Worm (Caenorhabditis elegans) whole organism, late embryonic: ENCODE results near the gene msrp-7.

Source experiments
- C38D4.7 ChIP-seq: fragments of 200-800 bp; sonication (Bioruptor generic); optimal IDR thresholded peaks from 2 replicates; lab custom pipeline; 2018; ENCODE audit warnings: mild to moderate bottlenecking, missing genetic modification characterization, moderate library complexity, missing compliant biosample characterization
- K09A11.1 ChIP-seq: sonication (generic microtip); optimal IDR thresholded peaks from 2 replicates; lab custom pipeline; 2017; ENCODE audit warnings: antibody characterized with exemption, mild to moderate bottlenecking, missing genetic modification characterization, missing compliant biosample characterization; ENCODE audit not compliant: insufficient read depth
- T23F11.4 ChIP-seq: fragments of 200-800 bp; sonication (Bioruptor generic); optimal IDR thresholded peaks from 2 replicates; lab custom pipeline; 2018; ENCODE audit warnings: mild to moderate bottlenecking, missing genetic modification characterization, missing compliant biosample characterization
- ceh-14 ChIP-seq: sonication (generic microtip); optimal IDR thresholded peaks from 2 replicates; lab custom pipeline; 2016; ENCODE audit warnings: missing genotype, missing genetic modification characterization, missing compliant biosample characterization
- ceh-18 ChIP-seq: sonication (generic microtip); optimal IDR thresholded peaks from 2 replicates; lab custom pipeline; 2016; ENCODE audit warnings: missing genetic modification characterization, missing compliant biosample characterization
- ceh-2 ChIP-seq: sonication (generic microtip); optimal IDR thresholded peaks from 2 replicates; lab custom pipeline; 2016; ENCODE audit warnings: missing genotype, missing genetic modification characterization, missing compliant biosample characterization
- ceh-24 ChIP-seq: sonication (generic microtip); optimal IDR thresholded peaks from 2 replicates; lab custom pipeline; 2016; ENCODE audit warnings: mild to moderate bottlenecking, missing genetic modification characterization, missing compliant biosample characterization
- ceh-34 ChIP-seq: sonication (generic microtip); optimal IDR thresholded peaks from 2 replicates; lab custom pipeline; 2016; ENCODE audit warnings: mild to moderate bottlenecking, missing genetic modification characterization, missing compliant biosample characterization
- ceh-45 ChIP-seq: fragments of 200-800 bp; sonication (Bioruptor generic); IDR thresholded peaks from 2 replicates; pipeline ENCODE4 v1.3.6; 2022; ENCODE audit warnings: missing genetic modification reagents, missing genetic modification characterization, missing compliant biosample characterization
- ceh-6 ChIP-seq: fragments of 200-800 bp; sonication (Bioruptor generic); optimal IDR thresholded peaks from 2 replicates; lab custom pipeline; 2018; ENCODE audit warnings: mild to moderate bottlenecking, missing genetic modification characterization, missing compliant biosample characterization
- ceh-9 ChIP-seq: sonication (generic microtip); optimal IDR thresholded peaks from 2 replicates; lab custom pipeline; 2016; ENCODE audit warnings: mild to moderate bottlenecking, missing genetic modification characterization, inconsistent platforms, missing compliant biosample characterization
- che-1 ChIP-seq: sonication (generic microtip); optimal IDR thresholded peaks from 2 replicates; lab custom pipeline; 2016; ENCODE audit warnings: mild to moderate bottlenecking, missing genetic modification characterization, missing compliant biosample characterization
- dmd-4 ChIP-seq: sonication (generic microtip); optimal IDR thresholded peaks from 2 replicates; lab custom pipeline; 2016; ENCODE audit warnings: borderline replicate concordance, missing genetic modification characterization, missing compliant biosample characterization
- dve-1 ChIP-seq: sonication (generic microtip); optimal IDR thresholded peaks from 2 replicates; lab custom pipeline; 2017; ENCODE audit warnings: antibody characterized with exemption, mild to moderate bottlenecking, missing genetic modification characterization, missing compliant biosample characterization
- elt-2 ChIP-seq: sonication (generic microtip); optimal IDR thresholded peaks from 2 replicates; lab custom pipeline; 2016; ENCODE audit warnings: missing genetic modification reagents, missing genetic modification characterization, missing compliant biosample characterization
- elt-4 ChIP-seq: sonication (generic microtip); optimal IDR thresholded peaks from 2 replicates; lab custom pipeline; 2016; ENCODE audit warnings: missing genetic modification characterization, missing compliant biosample characterization
- fax-1 ChIP-seq: sonication (generic microtip); optimal IDR thresholded peaks from 2 replicates; lab custom pipeline; 2016; ENCODE audit warnings: missing genotype, missing genetic modification characterization, missing compliant biosample characterization
- fkh-6 ChIP-seq: sonication (generic microtip); optimal IDR thresholded peaks from 2 replicates; lab custom pipeline; 2016; ENCODE audit warnings: missing genetic modification characterization, missing compliant biosample characterization
- hlh-15 ChIP-seq: sonication (generic microtip); optimal IDR thresholded peaks from 2 replicates; lab custom pipeline; 2016; ENCODE audit warnings: missing genetic modification characterization, missing compliant biosample characterization
- hlh-8 ChIP-seq: sonication (generic microtip); optimal IDR thresholded peaks from 2 replicates; lab custom pipeline; 2016; ENCODE audit warnings: missing genotype, missing genetic modification characterization, missing compliant biosample characterization
- lim-6 ChIP-seq: sonication (generic microtip); optimal IDR thresholded peaks from 2 replicates; lab custom pipeline; 2016; ENCODE audit warnings: missing genetic modification characterization, missing compliant biosample characterization
- lin-11 ChIP-seq: fragments of 200-800 bp; sonication (Bioruptor generic); optimal IDR thresholded peaks from 2 replicates; lab custom pipeline; 2018; ENCODE audit warnings: mild to moderate bottlenecking, missing genetic modification characterization, missing compliant biosample characterization
- madf-2 ChIP-seq: sonication (generic microtip); optimal IDR thresholded peaks from 2 replicates; lab custom pipeline; 2017; ENCODE audit warnings: missing genetic modification characterization, missing compliant biosample characterization
- mec-3 ChIP-seq: sonication (generic microtip); optimal IDR thresholded peaks from 2 replicates; lab custom pipeline; 2016; ENCODE audit warnings: borderline replicate concordance, missing genetic modification characterization, missing compliant biosample characterization
- nfya-1 ChIP-seq: sonication (generic microtip); optimal IDR thresholded peaks from 2 replicates; lab custom pipeline; 2017; ENCODE audit warnings: missing genetic modification characterization, mild to moderate bottlenecking, missing compliant biosample characterization, antibody characterized with exemption, moderate library complexity
- nhr-11 ChIP-seq: fragments of 150-350 bp; optimal IDR thresholded peaks from 2 replicates; lab custom pipeline; 2014; ENCODE audit warnings: missing biosample characterization, missing genetic modification characterization
- nhr-232 ChIP-seq: sonication (generic microtip); optimal IDR thresholded peaks from 2 replicates; lab custom pipeline; 2016; ENCODE audit warnings: missing genetic modification characterization, missing compliant biosample characterization
- pat-9 ChIP-seq: fragments of 200-800 bp; sonication (Bioruptor generic); optimal IDR thresholded peaks from 2 replicates; lab custom pipeline; 2018; ENCODE audit warnings: mild to moderate bottlenecking, missing genetic modification characterization, moderate library complexity, missing compliant biosample characterization
- pqm-1 ChIP-seq: sonication (generic microtip); optimal IDR thresholded peaks from 2 replicates; lab custom pipeline; 2016; ENCODE audit warnings: missing genetic modification characterization, missing compliant biosample characterization
- ref-2 ChIP-seq: sonication (generic microtip); optimal IDR thresholded peaks from 2 replicates; lab custom pipeline; 2016; ENCODE audit warnings: missing genetic modification characterization, missing compliant biosample characterization
- rnt-1 ChIP-seq: sonication (generic microtip); optimal IDR thresholded peaks from 2 replicates; lab custom pipeline; 2016; ENCODE audit warnings: missing genetic modification characterization, missing compliant biosample characterization
- sdc-2 ChIP-seq: sonication (generic microtip); optimal IDR thresholded peaks from 2 replicates; lab custom pipeline; 2016; ENCODE audit warnings: missing genotype, missing genetic modification characterization, missing compliant biosample characterization
- syd-9 ChIP-seq: sonication (generic microtip); optimal IDR thresholded peaks from 2 replicates; lab custom pipeline; 2016; ENCODE audit warnings: mild to moderate bottlenecking, missing genetic modification characterization, moderate library complexity, missing compliant biosample characterization
- tbx-2 ChIP-seq: sonication (generic microtip); optimal IDR thresholded peaks from 2 replicates; lab custom pipeline; 2016; ENCODE audit warnings: missing genetic modification characterization, missing compliant biosample characterization
- ttx-3 ChIP-seq: sonication (generic microtip); optimal IDR thresholded peaks from 2 replicates; lab custom pipeline; 2016; ENCODE audit warnings: missing genetic modification reagents, missing genetic modification characterization, missing compliant biosample characterization
- unc-3 ChIP-seq, 2 experiments: fragments of 200-800 bp in 1 of 2; sonication (Bioruptor generic) in 1 of 2; sonication (generic microtip) in 1 of 2; conservative IDR thresholded peaks in 1 of 2; optimal IDR thresholded peaks in 1 of 2; 2 replicates each; pipeline versions ENCODE4 v1.3.6 to Lab custom; 2016 to 2022; ENCODE audit warnings: missing compliant biosample characterization in 2 of 2, missing genetic modification characterization in 2 of 2, missing genetic modification reagents in 1 of 2
- unc-42 ChIP-seq: sonication (generic microtip); optimal IDR thresholded peaks from 2 replicates; lab custom pipeline; 2016; ENCODE audit warnings: missing genotype, missing genetic modification characterization, missing compliant biosample characterization
- unc-55 ChIP-seq: sonication (generic microtip); optimal IDR thresholded peaks from 2 replicates; lab custom pipeline; 2017; ENCODE audit warnings: missing biosample characterization, missing genetic modification reagents, missing genetic modification characterization
- unc-86 ChIP-seq: sonication (generic microtip); optimal IDR thresholded peaks from 2 replicates; lab custom pipeline; 2016; ENCODE audit warnings: missing genetic modification characterization, missing compliant biosample characterization
- zip-5 ChIP-seq: sonication (generic microtip); optimal IDR thresholded peaks from 2 replicates; lab custom pipeline; 2016; ENCODE audit warnings: missing genetic modification characterization, missing compliant biosample characterization

Gene msrp-7

ce11 chrII:10800209-10800608 is 10.6 kb upstream of the msrp-7 start:
- TF ChIP-seq ceh-24 (tag; lab: Kevin White, UChicago) (no peak), ceh-14 (tag; lab: Kevin White, UChicago) (peak; percentile 10), mec-3 (no peak), unc-42 (tag; lab: Kevin White, UChicago) (peak; percentile 27)
- TF ChIP-seq, all 69 proteins: peak for 2

ce11 chrII:10804442-10804841 is 6.3 kb upstream of the msrp-7 start:
- no peak for TF ChIP-seq ceh-45 (GFP tag; lab: Robert Waterston, UW)
- peak; percentile 14 for TF ChIP-seq ceh-14 (tag; lab: Kevin White, UChicago)
- no peak for TF ChIP-seq pat-9 (tag; lab: Kevin White, UChicago)
- no peak for TF ChIP-seq C38D4.7 (GFP tag; lab: Kevin White, UChicago)
- TF ChIP-seq hlh-8 (tag; lab: Kevin White, UChicago), result no peak
- TF ChIP-seq hlh-15, result no peak
- peak; percentile 61 for TF ChIP-seq lim-6 (tag; lab: Kevin White, UChicago)
- no peak for TF ChIP-seq elt-2 (tag; lab: Kevin White, UChicago)
- TF ChIP-seq ceh-6 (GFP tag; lab: Kevin White, UChicago), result no peak
- TF ChIP-seq sdc-2 (tag; lab: Kevin White, UChicago), result no peak
- TF ChIP-seq ceh-18 (tag; lab: Kevin White, UChicago), result no peak
- no peak for TF ChIP-seq nhr-11 (tag; lab: Kevin White, UChicago)
- no peak for TF ChIP-seq dve-1
- no peak for TF ChIP-seq unc-55 (GFP tag; lab: Kevin White, UChicago)
- peak; percentile 8 for TF ChIP-seq unc-42 (tag; lab: Kevin White, UChicago)
- TF ChIP-seq fax-1 (tag; lab: Kevin White, UChicago), result no peak
- TF ChIP-seq ceh-9 (tag; lab: Kevin White, UChicago), result no peak
- no peak for TF ChIP-seq rnt-1 (tag; lab: Kevin White, UChicago)
- TF ChIP-seq lin-11, result no peak

ce11 chrII:10804907-10805306 is 5.9 kb upstream of the msrp-7 start:
- no peak for TF ChIP-seq syd-9 (tag; lab: Kevin White, UChicago)
- peak; percentile 83 for TF ChIP-seq nfya-1
- no peak for TF ChIP-seq dve-1
- TF ChIP-seq ceh-34 (tag; lab: Kevin White, UChicago), result no peak
- no peak for TF ChIP-seq pqm-1 (tag; lab: Kevin White, UChicago)
- no peak for TF ChIP-seq ceh-9 (tag; lab: Kevin White, UChicago)

- TF ChIP-seq nhr-232 (tag; lab: Kevin White, UChicago), result no peak
- TF ChIP-seq unc-3 (GFP tag; conservative IDR thresholded peaks at IDR 0.05; lab: Robert Waterston, UW), result no peak
- TF ChIP-seq unc-3 (tag; optimal IDR thresholded peaks at IDR 0.05; lab: Kevin White, UChicago), result no peak
- TF ChIP-seq ref-2 (tag; lab: Kevin White, UChicago), result no peak
- no peak for TF ChIP-seq nhr-11 (tag; lab: Kevin White, UChicago)
- TF ChIP-seq lim-6 (tag; lab: Kevin White, UChicago), result no peak
- TF ChIP-seq ceh-2 (tag; lab: Kevin White, UChicago), result no peak
- TF ChIP-seq, all 69 proteins: peak for 0
Measured at ce11 chrII:10805437-10805836, 5.4 kb upstream of the msrp-7 start, which contains the start of gene ceh-62. TSS of gene ceh-62 (plus strand) at chrII:10805737.

ce11 chrII:10808708-10809343 is 2.0 kb upstream of the msrp-7 start, which contains the start of gene R06F6.14:
TSS of gene R06F6.14 (plus strand) at chrII:10809293.
- TF ChIP-seq ceh-2 (tag; lab: Kevin White, UChicago), result no peak
- no peak for TF ChIP-seq lim-6 (tag; lab: Kevin White, UChicago)
- TF ChIP-seq dmd-4 (tag; lab: Kevin White, UChicago), result no peak
- TF ChIP-seq madf-2, result no peak
- no peak for TF ChIP-seq ttx-3 (tag; lab: Kevin White, UChicago)
- no peak for TF ChIP-seq unc-86 (tag; lab: Kevin White, UChicago)
- TF ChIP-seq pat-9 (tag; lab: Kevin White, UChicago), result no peak
- TF ChIP-seq fkh-6 (tag; lab: Kevin White, UChicago), result no peak
- TF ChIP-seq ceh-18 (tag; lab: Kevin White, UChicago), result no peak
- no peak for TF ChIP-seq ceh-6 (GFP tag; lab: Kevin White, UChicago)
- TF ChIP-seq K09A11.1, result no peak
- no peak for TF ChIP-seq che-1 (tag; lab: Kevin White, UChicago)
- TF ChIP-seq elt-4 (tag; lab: Kevin White, UChicago), result no peak
- TF ChIP-seq tbx-2 (tag; lab: Kevin White, UChicago), result no peak
- no peak for TF ChIP-seq nfya-1
- TF ChIP-seq T23F11.4, result no peak
- TF ChIP-seq sdc-2 (tag; lab: Kevin White, UChicago), result no peak
- TF ChIP-seq zip-5 (tag; lab: Kevin White, UChicago), result no peak
- no peak for TF ChIP-seq syd-9 (tag; lab: Kevin White, UChicago)
- no peak for TF ChIP-seq ceh-45 (GFP tag; lab: Robert Waterston, UW)
